Fruit fly (Drosophila melanogaster) whole organism, pupa: ENCODE measurements around the gene CG33995.
A peak's percentile ranks its signal among the peaks of the same experiment; 100 is the strongest.

Experiments used
- CG10348 ChIP-seq: fragments of 200-800 bp; sonication (Bioruptor generic); IDR thresholded peaks from 2 replicates; pipeline ENCODE4 v1.3.6; 2022; ENCODE audit warnings: missing biosample characterization, missing genetic modification characterization
- CG12605 ChIP-seq: fragments of 200-800 bp; sonication (Bioruptor generic); IDR thresholded peaks from 2 replicates; pipeline ENCODE4 v1.3.6; 2022; ENCODE audit warnings: missing biosample characterization, missing genetic modification characterization
- CG13204 ChIP-seq: fragments of 200-800 bp; sonication (Bioruptor generic); optimal IDR thresholded peaks from 2 replicates; lab custom pipeline; 2018; ENCODE audit warnings: missing biosample characterization, mild to moderate bottlenecking, missing genetic modification characterization, moderate library complexity
- CG14655 ChIP-seq: fragments of 200-800 bp; sonication (Bioruptor generic); optimal IDR thresholded peaks from 3 replicates; lab custom pipeline; 2017; ENCODE audit warnings: mild to moderate bottlenecking, missing biosample characterization, missing genetic modification reagents, missing genetic modification characterization
- CG15710 ChIP-seq: fragments of 200-800 bp; sonication (Bioruptor generic); optimal IDR thresholded peaks from 2 replicates; lab custom pipeline; 2018; ENCODE audit warnings: missing biosample characterization, mild to moderate bottlenecking, missing genetic modification characterization, moderate library complexity
- CG17806 ChIP-seq: fragments of 200-800 bp; sonication (Bioruptor generic); optimal IDR thresholded peaks from 2 replicates; lab custom pipeline; 2018; ENCODE audit warnings: missing biosample characterization, mild to moderate bottlenecking, missing genetic modification characterization, moderate library complexity
- CG32121 ChIP-seq: fragments of 200-800 bp; sonication (Bioruptor generic); IDR thresholded peaks from 2 replicates; pipeline ENCODE4 v1.3.6; 2022; ENCODE audit warnings: missing biosample characterization, missing genetic modification characterization
- CG34367 ChIP-seq: fragments of 200-800 bp; sonication (Bioruptor generic); optimal IDR thresholded peaks from 2 replicates; lab custom pipeline; 2018; ENCODE audit warnings: missing biosample characterization, mild to moderate bottlenecking, missing genetic modification characterization
- CG4496 ChIP-seq: fragments of 200-800 bp; sonication (Bioruptor generic); IDR thresholded peaks from 3 replicates; pipeline ENCODE4 v1.3.6; 2022; ENCODE audit warnings: missing biosample characterization, missing genetic modification characterization
- CG8159 ChIP-seq: fragments of 200-800 bp; sonication (Bioruptor generic); optimal IDR thresholded peaks from 3 replicates; lab custom pipeline; 2018; ENCODE audit warnings: missing biosample characterization, mild to moderate bottlenecking, missing genetic modification characterization, moderate library complexity
- CG8301 ChIP-seq: fragments of 200-800 bp; sonication (Bioruptor generic); optimal IDR thresholded peaks from 2 replicates; lab custom pipeline; 2018; ENCODE audit warnings: missing biosample characterization, mild to moderate bottlenecking, missing genetic modification characterization
- CG9948 ChIP-seq: fragments of 200-800 bp; sonication (Bioruptor generic); optimal IDR thresholded peaks from 2 replicates; lab custom pipeline; 2018; ENCODE audit warnings: missing biosample characterization, mild to moderate bottlenecking, missing genetic modification characterization, moderate library complexity
- D1 ChIP-seq: fragments of 200-800 bp; sonication (Bioruptor generic); optimal IDR thresholded peaks from 2 replicates; lab custom pipeline; 2018; ENCODE audit warnings: missing biosample characterization, mild to moderate bottlenecking, missing genetic modification characterization, moderate library complexity
- EcR ChIP-seq: fragments of 200-800 bp; sonication (Bioruptor generic); optimal IDR thresholded peaks from 3 replicates; lab custom pipeline; 2019; ENCODE audit warnings: missing biosample characterization, missing genetic modification characterization, mild to moderate bottlenecking, moderate library complexity, missing genetic modification reagents
- Ets98B ChIP-seq: fragments of 200-800 bp; sonication (Bioruptor generic); IDR thresholded peaks from 2 replicates; pipeline ENCODE4 v1.3.6; 2022; ENCODE audit warnings: missing biosample characterization, missing genetic modification characterization
- Pif1A ChIP-seq: fragments of 200-800 bp; sonication (Bioruptor generic); optimal IDR thresholded peaks from 3 replicates; lab custom pipeline; 2016; ENCODE audit warnings: missing biosample characterization, missing genetic modification characterization
- Pif1B ChIP-seq: fragments of 200-800 bp; sonication (Bioruptor generic); optimal IDR thresholded peaks from 3 replicates; lab custom pipeline; 2016; ENCODE audit warnings: missing biosample characterization, missing genetic modification characterization
- Snoo ChIP-seq: fragments of 200-800 bp; sonication (Bioruptor generic); optimal IDR thresholded peaks from 3 replicates; lab custom pipeline; 2017; ENCODE audit warnings: missing biosample characterization, mild to moderate bottlenecking, missing genetic modification characterization, inconsistent platforms
- fd96Ca ChIP-seq: fragments of 200-800 bp; sonication (Bioruptor generic); IDR thresholded peaks from 3 replicates; pipeline ENCODE4 v1.3.6; 2022; ENCODE audit warnings: missing biosample characterization, missing genetic modification characterization
- gl ChIP-seq: fragments of 200-800 bp; sonication (Bioruptor generic); optimal IDR thresholded peaks from 2 replicates; lab custom pipeline; 2018; ENCODE audit warnings: missing biosample characterization, mild to moderate bottlenecking, missing genetic modification characterization
- rn ChIP-seq: fragments of 200-800 bp; sonication (Bioruptor generic); IDR thresholded peaks from 2 replicates; pipeline ENCODE4 v1.3.6; 2022; ENCODE audit warnings: missing biosample characterization, missing genetic modification characterization

The CG33995 gene

dm6 chr2L:4998260-4998560 is 44.9 kb upstream of the CG33995 start:
- TF ChIP-seq D1 (tag; lab: Kevin White, UChicago) (no peak), Pif1B (GFP tag; lab: Kevin White, UChicago) (no peak), gl (tag; lab: Kevin White, UChicago) (no peak), CG8159 (tag; lab: Kevin White, UChicago) (no peak), CG9948 (no peak), CG10348 (GFP tag; lab: Robert Waterston, UW) (no peak), CG17806 (no peak), CG13204 (GFP tag; lab: Kevin White, UChicago) (no peak), Pif1A (GFP tag; lab: Kevin White, UChicago) (no peak), EcR (GFP tag; lab: Kevin White, UChicago) (no peak), CG8301 (tag; lab: Kevin White, UChicago) (no peak), CG34367 (no peak), rn (GFP tag; lab: Robert Waterston, UW) (no peak), CG12605 (GFP tag; lab: Robert Waterston, UW) (no peak), CG15710 (no peak), CG14655 (GFP tag; lab: Kevin White, UChicago) (no peak), CG32121 (no peak), Snoo (no peak)

dm6 chr2L:4998571-4999191 is 44.4 kb upstream of the CG33995 start:
- no peak for TF ChIP-seq CG10348 (GFP tag; lab: Robert Waterston, UW)
- no peak for TF ChIP-seq fd96Ca (GFP tag; lab: Robert Waterston, UW)
- no peak for TF ChIP-seq CG13204 (GFP tag; lab: Kevin White, UChicago)
- no peak for TF ChIP-seq CG17806
- TF ChIP-seq EcR (GFP tag; lab: Kevin White, UChicago) = no peak
- TF ChIP-seq CG9948 = no peak
- no peak for TF ChIP-seq CG34367
- TF ChIP-seq Pif1B (GFP tag; lab: Kevin White, UChicago) = no peak
- TF ChIP-seq CG4496 = no peak
- no peak for TF ChIP-seq CG12605 (GFP tag; lab: Robert Waterston, UW)
- no peak for TF ChIP-seq CG8301 (tag; lab: Kevin White, UChicago)
- TF ChIP-seq rn (GFP tag; lab: Robert Waterston, UW) = no peak
- TF ChIP-seq CG32121 = no peak
- no peak for TF ChIP-seq Snoo

dm6 chr2L:4999389-5000032 is 43.6 kb upstream of the CG33995 start:
- TF ChIP-seq CG12605 (GFP tag; lab: Robert Waterston, UW) = peak; percentile 60
- TF ChIP-seq D1 (tag; lab: Kevin White, UChicago) = no peak
- TF ChIP-seq rn (GFP tag; lab: Robert Waterston, UW) = peak; percentile 83
- TF ChIP-seq CG8301 (tag; lab: Kevin White, UChicago) = peak; percentile 78
- TF ChIP-seq CG14655 (GFP tag; lab: Kevin White, UChicago) = peak; percentile 84
- TF ChIP-seq CG15710 = peak; percentile 52
- TF ChIP-seq CG32121 = peak; percentile 87
- no peak for TF ChIP-seq CG13204 (GFP tag; lab: Kevin White, UChicago)
- TF ChIP-seq CG8159 (tag; lab: Kevin White, UChicago) = peak; percentile 62
- TF ChIP-seq CG9948 = peak; percentile 53
- TF ChIP-seq Snoo = peak; percentile 37
- no peak for TF ChIP-seq gl (tag; lab: Kevin White, UChicago)
- TF ChIP-seq CG4496 = peak; percentile 87
- peak; percentile 65 for TF ChIP-seq Pif1B (GFP tag; lab: Kevin White, UChicago)
- TF ChIP-seq CG17806 = peak; percentile 48
- peak; percentile 90 for TF ChIP-seq Ets98B (GFP tag; lab: Robert Waterston, UW)
- peak; percentile 36; the same call in 1 of the 2 replicates for TF ChIP-seq CG10348 (GFP tag; lab: Robert Waterston, UW)
- TF ChIP-seq fd96Ca (GFP tag; lab: Robert Waterston, UW) = peak; percentile 92
- TF ChIP-seq Pif1A (GFP tag; lab: Kevin White, UChicago) = peak; percentile 68
- peak; percentile 54 for TF ChIP-seq CG34367
- TF ChIP-seq EcR (GFP tag; lab: Kevin White, UChicago) = peak; percentile 80

- TF ChIP-seq CG9948 = peak; percentile 87
- no peak for TF ChIP-seq CG10348 (GFP tag; lab: Robert Waterston, UW)
- TF ChIP-seq Snoo = peak; percentile 73
- TF ChIP-seq CG12605 (GFP tag; lab: Robert Waterston, UW) = peak; percentile 59; the same call in 1 of the 2 replicates
- TF ChIP-seq CG34367 = peak; percentile 85
- peak; percentile 66 for TF ChIP-seq Ets98B (GFP tag; lab: Robert Waterston, UW)
- peak; percentile 85 for TF ChIP-seq Pif1B (GFP tag; lab: Kevin White, UChicago)
- TF ChIP-seq gl (tag; lab: Kevin White, UChicago) = peak; percentile 66
- peak; percentile 70 for TF ChIP-seq CG8301 (tag; lab: Kevin White, UChicago)
- TF ChIP-seq fd96Ca (GFP tag; lab: Robert Waterston, UW) = peak; percentile 69
- peak; percentile 83 for TF ChIP-seq CG17806
- TF ChIP-seq CG8159 (tag; lab: Kevin White, UChicago) = peak; percentile 91
- 0 out of 2 replicates have a peak, but pooled peaks have one; percentile 7 for TF ChIP-seq rn (GFP tag; lab: Robert Waterston, UW)
- TF ChIP-seq CG15710 = peak; percentile 93
- peak; percentile 84 for TF ChIP-seq CG14655 (GFP tag; lab: Kevin White, UChicago)
- TF ChIP-seq CG4496 = peak; percentile 63
- TF ChIP-seq EcR (GFP tag; lab: Kevin White, UChicago) = peak; percentile 47
- peak; percentile 87 for TF ChIP-seq Pif1A (GFP tag; lab: Kevin White, UChicago)
- peak; percentile 85 for TF ChIP-seq D1 (tag; lab: Kevin White, UChicago)
- TF ChIP-seq CG32121 = peak; percentile 32
- peak; percentile 83 for TF ChIP-seq CG13204 (GFP tag; lab: Kevin White, UChicago)
Measured at dm6 chr2L:5000287-5000871, 42.7 kb upstream of the CG33995 start.
